Worm (Caenorhabditis elegans): ENCODE measurements around the gene K02E7.11.
A peak's percentile ranks its signal among the peaks of the same experiment; 100 is the strongest.

K02E7.11 gene

ce11 chrII:1106914-1107597 is 31.7 kb upstream of the K02E7.11 start, which contains the start of gene col-40:
col-40 (minus strand) TSS chrII:1106964.
- no peak for TF ChIP-seq elt-2 (tag; optimal IDR thresholded peaks at IDR 0.05)

ce11 chrII:1105291-1105690 is 30.0 kb upstream of the K02E7.11 start:
- TF ChIP-seq egl-5 (tag; optimal IDR thresholded peaks at IDR 0.05) (no peak), skn-1 (tag; optimal IDR thresholded peaks at IDR 0.05) (no peak), tbx-2 (tag; optimal IDR thresholded peaks at IDR 0.05) (no peak), mml-1 (tag; optimal IDR thresholded peaks at IDR 0.05) (no peak), nhr-11 (tag; optimal IDR thresholded peaks at IDR 0.05) (no peak), nhr-43 (tag; optimal IDR thresholded peaks at IDR 0.05; ENCODE audit: poor library complexity, severe bottlenecking) (no peak), ama-1 (optimal IDR thresholded peaks at IDR 0.05) (no peak), jun-1 (tag; optimal IDR thresholded peaks at IDR 0.05) (no peak)

ce11 chrII:1104409-1104808 is 29.1 kb upstream of the K02E7.11 start, which contains the start of gene T13B5.9:
T13B5.9 (minus strand) TSS chrII:1104509.
- no peak for TF ChIP-seq ZK546.5 (tag; optimal IDR thresholded peaks at IDR 0.05)

ce11 chrII:1103484-1104100 is 28.3 kb upstream of the K02E7.11 start:
- TF ChIP-seq aly-2 (tag; optimal IDR thresholded peaks at IDR 0.05) (no peak), nhr-43 (tag; optimal IDR thresholded peaks at IDR 0.05; ENCODE audit: poor library complexity, severe bottlenecking) (no peak), hmg-11 (tag; optimal IDR thresholded peaks at IDR 0.05) (no peak), daf-12 (tag; optimal IDR thresholded peaks at IDR 0.05) (no peak), mdl-1 (tag; optimal IDR thresholded peaks at IDR 0.05) (no peak), pha-4 (tag; optimal IDR thresholded peaks at IDR 0.05) (peak; percentile 74), sea-2 (GFP tag; optimal IDR thresholded peaks at IDR 0.05) (no peak), nfya-1 (tag; optimal IDR thresholded peaks at IDR 0.05; ENCODE audit: insufficient read depth) (no peak), elt-2 (tag; optimal IDR thresholded peaks at IDR 0.05) (peak; percentile 100), ama-1 (optimal IDR thresholded peaks at IDR 0.05) (no peak), egl-27 (tag; optimal IDR thresholded peaks at IDR 0.05) (peak; percentile 58), fos-1 (tag; optimal IDR thresholded peaks at IDR 0.05) (peak; percentile 78), jun-1 (tag; optimal IDR thresholded peaks at IDR 0.05) (peak; percentile 96), nhr-12 (tag; optimal IDR thresholded peaks at IDR 0.05) (no peak), pqm-1 (tag; optimal IDR thresholded peaks at IDR 0.05) (peak; percentile 100), nhr-11 (tag; optimal IDR thresholded peaks at IDR 0.05) (no peak), nhr-76 (tag; optimal IDR thresholded peaks at IDR 0.05) (no peak), unc-62 (GFP tag; optimal IDR thresholded peaks at IDR 0.05) (no peak)

- no peak for TF ChIP-seq elt-2 (tag; optimal IDR thresholded peaks at IDR 0.05)
- TF ChIP-seq nhr-237 (tag; optimal IDR thresholded peaks at IDR 0.05) = no peak
- no peak for TF ChIP-seq nhr-77 (tag; optimal IDR thresholded peaks at IDR 0.05)
- no peak for TF ChIP-seq nhr-23 (tag; optimal IDR thresholded peaks at IDR 0.05)
- no peak for TF ChIP-seq ama-1 (optimal IDR thresholded peaks at IDR 0.05)
These were observed 26.9 kb upstream of the K02E7.11 start for ce11 chrII:1102209-1102608.

- TF ChIP-seq R02D3.7 (tag; optimal IDR thresholded peaks at IDR 0.05) = no peak
- TF ChIP-seq elt-2 (tag; optimal IDR thresholded peaks at IDR 0.05) = peak; percentile 91
- TF ChIP-seq ama-1 (optimal IDR thresholded peaks at IDR 0.05) = no peak
- TF ChIP-seq nhr-12 (tag; optimal IDR thresholded peaks at IDR 0.05) = no peak
- no peak for TF ChIP-seq ztf-4 (tag; optimal IDR thresholded peaks at IDR 0.05)
- no peak for TF ChIP-seq hmg-11 (tag; optimal IDR thresholded peaks at IDR 0.05)
- peak; percentile 47 for TF ChIP-seq pqm-1 (tag; optimal IDR thresholded peaks at IDR 0.05)
- TF ChIP-seq nhr-23 (tag; optimal IDR thresholded peaks at IDR 0.05) = no peak
- TF ChIP-seq jun-1 (tag; optimal IDR thresholded peaks at IDR 0.05) = peak; percentile 14
These were observed 26.1 kb upstream of the K02E7.11 start for ce11 chrII:1101413-1101812.

- TF ChIP-seq R02D3.7 (tag; optimal IDR thresholded peaks at IDR 0.05) (no peak), nhr-28 (tag; optimal IDR thresholded peaks at IDR 0.05) (no peak)
These were observed 25.4 kb upstream of the K02E7.11 start, which contains the start of gene pho-14 for ce11 chrII:1100719-1101118. pho-14 (minus strand) TSS chrII:1100819.

Data from whole organism, L3 larva.